Fruit fly (Drosophila melanogaster) whole organism, embryonic: Measurements from ENCODE around the gene janA.

ENCODE experiments used
- Adf1 ChIP-seq: fragments of 200-800 bp; sonication (Bioruptor generic); IDR thresholded peaks from 2 replicates; pipeline ENCODE4 v1.3.6; 2022; ENCODE audit warnings: missing biosample characterization, missing genetic modification characterization
- CG12071 ChIP-seq: fragments of 200-800 bp; sonication (Bioruptor generic); optimal IDR thresholded peaks from 3 replicates; lab custom pipeline; 2018; ENCODE audit warnings: missing biosample characterization, mild to moderate bottlenecking, missing genetic modification characterization
- CG13296 ChIP-seq: fragments of 200-800 bp; sonication (Bioruptor generic); optimal IDR thresholded peaks from 3 replicates; lab custom pipeline; 2018; ENCODE audit warnings: missing biosample characterization, mild to moderate bottlenecking, missing genetic modification characterization
- CG1792 ChIP-seq: fragments of 200-800 bp; sonication (Bioruptor generic); optimal IDR thresholded peaks from 2 replicates; lab custom pipeline; 2016; ENCODE audit warnings: missing biosample characterization, missing genetic modification characterization
- CG18764 ChIP-seq: fragments of 200-800 bp; sonication (Bioruptor generic); optimal IDR thresholded peaks from 3 replicates; lab custom pipeline; 2016; ENCODE audit warnings: missing biosample characterization, missing genetic modification characterization
- CG9437 ChIP-seq: fragments of 200-800 bp; sonication (Bioruptor generic); optimal IDR thresholded peaks from 2 replicates; lab custom pipeline; 2018; ENCODE audit warnings: missing biosample characterization, mild to moderate bottlenecking, missing genetic modification characterization
- Dp ChIP-seq: fragments of 200-800 bp; sonication (Bioruptor generic); optimal IDR thresholded peaks from 2 replicates; lab custom pipeline; 2018; ENCODE audit warnings: missing biosample characterization, mild to moderate bottlenecking, missing genetic modification characterization, moderate library complexity
- Gug ChIP-seq: fragments of 200-800 bp; sonication (Bioruptor generic); IDR thresholded peaks from 4 replicates; pipeline ENCODE4 v1.3.6; 2022; ENCODE audit warnings: missing biosample characterization, missing genetic modification characterization
- H15 ChIP-seq: fragments of 200-800 bp; sonication (Bioruptor generic); IDR thresholded peaks from 3 replicates; pipeline ENCODE4 v1.3.6; 2022; ENCODE audit warnings: missing biosample characterization, missing genetic modification characterization
- ab ChIP-seq: fragments of 200-800 bp; sonication (Bioruptor generic); optimal IDR thresholded peaks from 2 replicates; lab custom pipeline; 2016; ENCODE audit warnings: missing biosample characterization, missing genetic modification characterization
- btn ChIP-seq: fragments of 200-800 bp; sonication (Bioruptor generic); optimal IDR thresholded peaks from 2 replicates; lab custom pipeline; 2016; ENCODE audit warnings: missing biosample characterization, missing genetic modification characterization
- cato ChIP-seq: fragments of 200-800 bp; sonication (Bioruptor generic); optimal IDR thresholded peaks from 2 replicates; lab custom pipeline; 2016; ENCODE audit warnings: missing biosample characterization, missing genetic modification characterization, borderline replicate concordance
- jing ChIP-seq: fragments of 200-800 bp; sonication (Bioruptor generic); optimal IDR thresholded peaks from 2 replicates; lab custom pipeline; 2018; ENCODE audit warnings: missing biosample characterization, mild to moderate bottlenecking, missing genetic modification characterization

- peak; percentile 78 for TF ChIP-seq Adf1
- TF ChIP-seq CG13296 (GFP tag; lab: Kevin White, UChicago), result peak; percentile 97
- TF ChIP-seq CG18764 (GFP tag; lab: Kevin White, UChicago), result peak; percentile 94
- TF ChIP-seq CG12071 (GFP tag; lab: Kevin White, UChicago), result peak; percentile 94
- TF ChIP-seq Gug, result peak; percentile 97
- peak; percentile 79 for TF ChIP-seq ab (GFP tag; lab: Kevin White, UChicago)
- TF ChIP-seq btn (GFP tag; lab: Kevin White, UChicago), result peak; percentile 74
- peak; percentile 66 for TF ChIP-seq jing (GFP tag; lab: Kevin White, UChicago)
- TF ChIP-seq CG1792 (GFP tag; lab: Kevin White, UChicago), result peak; percentile 91
- TF ChIP-seq H15 (GFP tag; lab: Robert Waterston, UW), result peak; percentile 93
- peak; percentile 74 for TF ChIP-seq cato (GFP tag; lab: Kevin White, UChicago)
- TF ChIP-seq CG9437 (GFP tag; lab: Kevin White, UChicago), result peak; percentile 76
- TF ChIP-seq Dp (GFP tag; lab: Kevin White, UChicago), result peak; percentile 78
Observed at dm6 chr3R:30046029-30047001, 7.0 kb upstream of the janA start, which contains the start of the genes RpL32 and CG7943.
